Worm (Caenorhabditis elegans) whole organism, L4/young adult: Measurements from ENCODE around the gene secs-1.
A peak's percentile ranks its signal among the peaks of the same experiment; 100 is the strongest.

ENCODE experiments used
- W03F9.2 ChIP-seq: fragments of 150-350 bp; optimal IDR thresholded peaks from 2 replicates; lab custom pipeline; 2014; ENCODE audit warnings: missing biosample characterization, missing genetic modification characterization
- him-1 ChIP-seq: sonication (generic microtip); optimal IDR thresholded peaks from 2 replicates; lab custom pipeline; 2016; ENCODE audit warnings: missing genotype, missing genetic modification reagents, missing genetic modification characterization, missing compliant biosample characterization

- peak; percentile 92 for TF ChIP-seq W03F9.2 (tag; lab: Kevin White, UChicago)
- peak; percentile 33 for TF ChIP-seq him-1 (tag; lab: Kevin White, UChicago)
These were observed 3.6 kb upstream of the secs-1 start, which contains the start of gene plrg-1 for ce11 chrV:10807862-10808327.
